Worm (Caenorhabditis elegans): ENCODE measurements around the gene lst-5.

The lst-5 gene

ce11 chrII:7054987-7055386, 32.3 kb downstream of the lst-5 start, which contains the start of gene ZK1127.3:
ZK1127.3 (plus strand) TSS chrII:7055287.
- TF ChIP-seq ets-7 (tag; optimal IDR thresholded peaks at IDR 0.05) (no peak), ama-1 (optimal IDR thresholded peaks at IDR 0.05) (no peak), tbx-37 (GFP tag; conservative IDR thresholded peaks at IDR 0.05) (no peak), ceh-13 (GFP tag; optimal IDR thresholded peaks at IDR 0.05) (no peak), flt-1 (GFP tag; IDR thresholded peaks at IDR 0.05) (no peak), tra-4 (tag; optimal IDR thresholded peaks at IDR 0.05) (no peak), scrt-1 (GFP tag; IDR thresholded peaks at IDR 0.05) (no peak), pes-1 (GFP tag; IDR thresholded peaks at IDR 0.05) (no peak), tbx-11 (GFP tag; IDR thresholded peaks at IDR 0.05) (no peak)

- TF ChIP-seq ama-1 (optimal IDR thresholded peaks at IDR 0.05) (no peak), aly-1 (tag; optimal IDR thresholded peaks at IDR 0.05) (no peak), ets-7 (tag; optimal IDR thresholded peaks at IDR 0.05) (no peak), scrt-1 (GFP tag; IDR thresholded peaks at IDR 0.05) (no peak), ceh-13 (GFP tag; optimal IDR thresholded peaks at IDR 0.05) (no peak), hmg-4 (GFP tag; optimal IDR thresholded peaks at IDR 0.05) (no peak), F13C5.2 (tag; optimal IDR thresholded peaks at IDR 0.05) (no peak), hmbx-1 (tag; optimal IDR thresholded peaks at IDR 0.05) (no peak), flt-1 (GFP tag; IDR thresholded peaks at IDR 0.05) (no peak)
These were observed 33.6 kb downstream of the lst-5 start for ce11 chrII:7056328-7056727.

ce11 chrII:7057860-7058259, 35.1 kb downstream of the lst-5 start, which contains the start of gene cth-2:
cth-2 (minus strand) TSS chrII:7057960.
- TF ChIP-seq tbx-11 (GFP tag; IDR thresholded peaks at IDR 0.05) (no peak), ceh-13 (GFP tag; optimal IDR thresholded peaks at IDR 0.05) (no peak), B0310.2 (tag; optimal IDR thresholded peaks at IDR 0.05) (no peak), tbx-37 (GFP tag; conservative IDR thresholded peaks at IDR 0.05) (no peak), hnd-1 (tag; optimal IDR thresholded peaks at IDR 0.05) (no peak), hmg-4 (GFP tag; optimal IDR thresholded peaks at IDR 0.05) (no peak), flt-1 (GFP tag; IDR thresholded peaks at IDR 0.05) (no peak), F13C5.2 (tag; optimal IDR thresholded peaks at IDR 0.05) (no peak), ceh-36 (tag; optimal IDR thresholded peaks at IDR 0.05) (no peak), sea-1 (GFP tag; conservative IDR thresholded peaks at IDR 0.05) (no peak), pes-1 (GFP tag; IDR thresholded peaks at IDR 0.05) (no peak)

ce11 chrII:7059274-7059757, 36.6 kb downstream of the lst-5 start:
- no peak for TF ChIP-seq ets-7 (tag; optimal IDR thresholded peaks at IDR 0.05)
- no peak for TF ChIP-seq pes-1 (GFP tag; IDR thresholded peaks at IDR 0.05)
- TF ChIP-seq ceh-13 (GFP tag; optimal IDR thresholded peaks at IDR 0.05) = no peak
- TF ChIP-seq hnd-1 (tag; optimal IDR thresholded peaks at IDR 0.05) = no peak
- no peak for TF ChIP-seq F13C5.2 (tag; optimal IDR thresholded peaks at IDR 0.05)
- TF ChIP-seq sea-1 (GFP tag; conservative IDR thresholded peaks at IDR 0.05) = no peak
- TF ChIP-seq tra-4 (tag; optimal IDR thresholded peaks at IDR 0.05) = no peak
- TF ChIP-seq scrt-1 (GFP tag; IDR thresholded peaks at IDR 0.05) = no peak
- TF ChIP-seq tbx-37 (GFP tag; conservative IDR thresholded peaks at IDR 0.05) = no peak
- TF ChIP-seq tbx-11 (GFP tag; IDR thresholded peaks at IDR 0.05) = no peak
- no peak for TF ChIP-seq hmg-4 (GFP tag; optimal IDR thresholded peaks at IDR 0.05)
- no peak for TF ChIP-seq ceh-36 (tag; optimal IDR thresholded peaks at IDR 0.05)
- no peak for TF ChIP-seq ama-1 (optimal IDR thresholded peaks at IDR 0.05)

DNA sequence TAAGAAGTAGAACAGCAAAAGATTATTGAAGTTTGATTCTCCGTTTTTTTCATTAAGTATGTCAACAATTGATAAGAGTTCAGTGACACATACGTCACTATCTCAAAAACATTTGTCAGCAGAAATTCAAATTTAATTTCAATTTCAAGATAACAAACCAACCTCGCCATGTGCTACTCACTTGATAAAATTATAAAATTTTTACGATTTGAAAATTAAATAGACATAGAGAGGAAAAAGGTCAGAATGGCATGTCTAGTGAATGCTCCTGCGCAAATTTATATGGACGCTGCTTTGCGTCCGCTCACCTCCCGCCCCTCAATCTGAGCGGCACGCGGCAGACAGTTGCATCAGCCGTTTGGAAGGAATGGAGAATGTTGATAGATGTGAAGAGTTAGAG, 37.5 kb downstream of the lst-5 start:
- TF ChIP-seq hmbx-1 (tag; optimal IDR thresholded peaks at IDR 0.05) (no peak), tra-4 (tag; optimal IDR thresholded peaks at IDR 0.05) (no peak), ama-1 (optimal IDR thresholded peaks at IDR 0.05) (no peak), ets-7 (tag; optimal IDR thresholded peaks at IDR 0.05) (no peak)

- no peak for TF ChIP-seq ceh-36 (tag; optimal IDR thresholded peaks at IDR 0.05)
- TF ChIP-seq sea-1 (GFP tag; conservative IDR thresholded peaks at IDR 0.05) = no peak
- no peak for TF ChIP-seq F13C5.2 (tag; optimal IDR thresholded peaks at IDR 0.05)
- TF ChIP-seq tbx-37 (GFP tag; conservative IDR thresholded peaks at IDR 0.05) = no peak
- no peak for TF ChIP-seq aly-1 (tag; optimal IDR thresholded peaks at IDR 0.05)
- no peak for TF ChIP-seq ceh-13 (GFP tag; optimal IDR thresholded peaks at IDR 0.05)
- TF ChIP-seq tbx-11 (GFP tag; IDR thresholded peaks at IDR 0.05) = no peak
- no peak for TF ChIP-seq flt-1 (GFP tag; IDR thresholded peaks at IDR 0.05)
- TF ChIP-seq pes-1 (GFP tag; IDR thresholded peaks at IDR 0.05) = no peak
- TF ChIP-seq ets-7 (tag; optimal IDR thresholded peaks at IDR 0.05) = no peak
- TF ChIP-seq B0310.2 (tag; optimal IDR thresholded peaks at IDR 0.05) = no peak
- TF ChIP-seq ama-1 (optimal IDR thresholded peaks at IDR 0.05) = no peak
- TF ChIP-seq tra-4 (tag; optimal IDR thresholded peaks at IDR 0.05) = no peak
- no peak for TF ChIP-seq hnd-1 (tag; optimal IDR thresholded peaks at IDR 0.05)
- TF ChIP-seq hmg-4 (GFP tag; optimal IDR thresholded peaks at IDR 0.05) = no peak
- TF ChIP-seq scrt-1 (GFP tag; IDR thresholded peaks at IDR 0.05) = no peak
- TF ChIP-seq hmbx-1 (tag; optimal IDR thresholded peaks at IDR 0.05) = no peak
These were observed 38.1 kb downstream of the lst-5 start for ce11 chrII:7060791-7061190.

DNA sequence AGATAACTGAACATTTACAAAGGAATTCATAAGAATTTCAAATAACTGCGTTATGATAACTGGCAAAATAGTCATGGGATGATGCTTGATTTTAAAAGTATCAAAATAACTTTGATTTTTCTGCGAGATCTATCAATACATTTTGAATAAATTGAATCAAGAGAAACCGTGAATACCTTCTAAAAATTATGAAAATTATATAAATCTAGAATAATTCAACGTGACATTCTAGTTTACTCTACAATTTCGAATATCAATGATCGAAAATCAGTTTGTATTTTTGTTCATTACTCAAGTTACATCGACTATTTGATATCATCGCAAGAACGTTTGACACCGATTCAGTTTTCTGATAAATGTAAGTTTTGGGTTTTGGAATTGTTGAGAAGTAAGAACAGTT, 39.0 kb downstream of the lst-5 start, which contains the start of gene acs-6:
TSS of gene acs-6 (plus strand) at position 301 of the 400 bp plus-strand sequence.
- TF ChIP-seq tbx-37 (GFP tag; conservative IDR thresholded peaks at IDR 0.05) (no peak), aly-1 (tag; optimal IDR thresholded peaks at IDR 0.05) (no peak), hnd-1 (tag; optimal IDR thresholded peaks at IDR 0.05) (no peak), hmbx-1 (tag; optimal IDR thresholded peaks at IDR 0.05) (no peak), ama-1 (optimal IDR thresholded peaks at IDR 0.05) (no peak), ceh-13 (GFP tag; optimal IDR thresholded peaks at IDR 0.05) (no peak), hmg-4 (GFP tag; optimal IDR thresholded peaks at IDR 0.05) (no peak), B0310.2 (tag; optimal IDR thresholded peaks at IDR 0.05) (no peak), tbx-11 (GFP tag; IDR thresholded peaks at IDR 0.05) (no peak)

DNA sequence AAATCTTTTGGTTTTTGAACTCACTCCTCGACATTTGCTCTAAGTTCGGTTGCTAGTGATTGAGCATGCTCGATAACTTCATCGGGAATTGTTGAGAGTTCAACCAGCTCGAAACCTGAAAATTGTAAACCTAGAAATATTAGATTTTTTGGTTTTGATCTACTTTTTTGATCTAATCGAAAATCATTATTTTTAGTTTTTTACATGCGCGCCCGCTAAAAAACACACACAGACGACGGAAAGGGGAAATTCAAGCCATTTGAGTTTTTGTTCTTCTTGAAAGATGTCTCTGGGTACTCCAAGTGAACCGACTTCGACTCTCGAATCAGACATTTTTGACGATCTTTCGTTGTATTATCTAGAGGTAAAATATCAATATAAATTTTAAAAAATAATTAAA, 42.7 kb downstream of the lst-5 start, which contains the start of gene nos-2:
TSS of gene nos-2 (plus strand) at position 228 of the 400 bp plus-strand sequence.
- no peak for TF ChIP-seq hnd-1 (tag; optimal IDR thresholded peaks at IDR 0.05)
- no peak for TF ChIP-seq ceh-36 (tag; optimal IDR thresholded peaks at IDR 0.05)
- TF ChIP-seq aly-1 (tag; optimal IDR thresholded peaks at IDR 0.05) = no peak
- no peak for TF ChIP-seq scrt-1 (GFP tag; IDR thresholded peaks at IDR 0.05)
- no peak for TF ChIP-seq ama-1 (optimal IDR thresholded peaks at IDR 0.05)
- no peak for TF ChIP-seq tra-4 (tag; optimal IDR thresholded peaks at IDR 0.05)
- no peak for TF ChIP-seq ceh-13 (GFP tag; optimal IDR thresholded peaks at IDR 0.05)
- no peak for TF ChIP-seq hmg-4 (GFP tag; optimal IDR thresholded peaks at IDR 0.05)
- no peak for TF ChIP-seq tbx-11 (GFP tag; IDR thresholded peaks at IDR 0.05)
- TF ChIP-seq ets-7 (tag; optimal IDR thresholded peaks at IDR 0.05) = no peak
- TF ChIP-seq flt-1 (GFP tag; IDR thresholded peaks at IDR 0.05) = no peak
- no peak for TF ChIP-seq pes-1 (GFP tag; IDR thresholded peaks at IDR 0.05)

Data from whole organism, early embryonic.